Fruit fly (Drosophila melanogaster): ENCODE data around the gene Ilp8.

The Ilp8 gene

DNA sequence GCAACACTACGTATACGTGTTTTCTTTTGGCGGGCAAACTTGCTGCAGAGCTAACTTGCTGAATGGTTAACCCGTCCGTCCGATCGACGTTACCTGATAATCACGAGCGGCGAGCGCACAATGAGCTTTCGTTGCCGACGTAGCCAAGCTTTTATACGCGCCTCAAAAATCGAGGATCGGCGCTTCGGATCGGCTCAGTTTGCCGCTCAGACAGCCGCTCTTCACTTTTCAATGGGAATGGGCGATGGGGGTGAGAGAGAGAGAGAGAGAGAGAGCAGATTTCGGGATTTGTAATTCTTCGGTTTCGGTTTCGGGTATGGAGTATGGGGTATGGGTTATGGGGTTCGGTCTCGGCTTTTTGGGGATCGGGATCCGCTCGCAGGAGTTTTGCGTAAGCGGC is at the start of gene Ilp8:
Gene Ilp8 (minus strand): TSS at position 110 of the 400 bp plus-strand sequence.
- TF ChIP-seq pdm3 (GFP tag; optimal IDR thresholded peaks at IDR 0.05) (no peak), ss (GFP tag; optimal IDR thresholded peaks at IDR 0.05) (no peak), Blimp-1 (GFP tag; optimal IDR thresholded peaks at IDR 0.05) (peak; percentile 13), CG6854 (GFP tag; optimal IDR thresholded peaks at IDR 0.05) (peak; percentile 49)

DNA sequence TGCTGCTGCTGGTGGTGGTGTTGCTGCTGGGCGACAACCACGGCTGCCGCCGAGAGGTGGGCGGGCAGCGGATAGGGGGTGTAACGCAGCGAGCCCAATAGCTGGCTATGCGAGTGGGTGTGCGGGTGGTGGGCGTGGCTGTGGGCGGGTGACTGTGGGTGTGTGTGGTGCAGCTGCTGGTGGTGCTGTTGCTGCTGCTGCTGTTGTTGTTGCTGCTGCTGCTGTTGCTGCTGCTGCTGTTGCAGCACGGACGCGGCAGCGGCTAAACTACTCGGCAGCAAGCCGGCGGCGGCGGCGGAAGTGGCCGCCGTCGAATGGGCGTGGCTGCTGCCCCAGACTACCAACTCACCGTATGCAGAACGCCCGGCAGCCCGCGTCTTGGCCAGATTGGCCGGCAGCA is 45.4 kb upstream of the Ilp8 start:
- TF ChIP-seq dac (GFP tag; optimal IDR thresholded peaks at IDR 0.05) (no peak), Eip75B (GFP tag; optimal IDR thresholded peaks at IDR 0.05) (no peak), net (GFP tag; optimal IDR thresholded peaks at IDR 0.05) (no peak), Eip93F (GFP tag; optimal IDR thresholded peaks at IDR 0.05) (no peak), CG6163 (GFP tag; IDR thresholded peaks at IDR 0.05) (no peak), Met (GFP tag; optimal IDR thresholded peaks at IDR 0.05) (no peak), fd59A (GFP tag; optimal IDR thresholded peaks at IDR 0.05) (no peak)

DNA sequence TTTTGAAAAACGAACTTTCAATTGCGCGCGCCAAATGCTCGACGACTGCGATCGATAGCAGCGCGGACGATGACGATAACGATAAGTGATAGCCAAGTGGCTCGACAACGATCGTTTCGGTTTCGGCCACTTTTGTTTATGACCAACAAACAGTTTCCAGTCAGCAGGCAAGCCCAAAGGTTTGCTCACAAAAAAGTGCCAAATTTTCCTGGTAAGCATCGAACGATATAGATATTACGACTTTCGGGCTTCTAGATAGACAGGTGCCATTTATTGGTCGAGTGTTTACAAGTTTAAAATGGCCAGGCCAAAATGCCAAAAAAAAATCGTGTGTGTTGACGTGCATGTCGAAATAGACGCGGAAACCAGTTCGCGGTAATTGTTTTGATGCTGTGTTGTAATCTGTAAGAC is 23.6 kb upstream of the Ilp8 start, which contains the start of gene CG7724:
Gene CG7724 (plus strand): TSS at position 147 of the 411 bp plus-strand sequence.
- TF ChIP-seq Eip78C (GFP tag) (peak; percentile 70), salr (GFP tag; optimal IDR thresholded peaks at IDR 0.05) (no peak), CG8632 (GFP tag; optimal IDR thresholded peaks at IDR 0.05) (no peak), Sox14 (GFP tag; optimal IDR thresholded peaks at IDR 0.05) (no peak), CG6854 (GFP tag; optimal IDR thresholded peaks at IDR 0.05) (no peak), CG16779 (tag; optimal IDR thresholded peaks at IDR 0.05) (no peak), CG15336 (GFP tag; IDR thresholded peaks at IDR 0.05) (no peak), ss (GFP tag; optimal IDR thresholded peaks at IDR 0.05) (peak in 1 of 2 experiments; percentile 3), CG31627 (GFP tag; optimal IDR thresholded peaks at IDR 0.05) (no peak), Gug (GFP tag; IDR thresholded peaks at IDR 0.05) (no peak), CG11902 (GFP tag; optimal IDR thresholded peaks at IDR 0.05) (no peak), CG10631 (GFP tag; optimal IDR thresholded peaks at IDR 0.05) (no peak), Sox102F (GFP tag; optimal IDR thresholded peaks at IDR 0.05) (no peak), CG4318 (GFP tag; optimal IDR thresholded peaks at IDR 0.05) (no peak), acj6 (GFP tag; optimal IDR thresholded peaks at IDR 0.05) (no peak), achi (GFP tag; optimal IDR thresholded peaks at IDR 0.05) (no peak), CG8119 (GFP tag; IDR thresholded peaks at IDR 0.05) (no peak), dsx (GFP tag; optimal IDR thresholded peaks at IDR 0.05; ENCODE audit: poor library complexity, severe bottlenecking) (peak; percentile 19), Eip75B (GFP tag; optimal IDR thresholded peaks at IDR 0.05) (no peak), Ets96B (tag; optimal IDR thresholded peaks at IDR 0.05) (no peak), CG1621 (tag; optimal IDR thresholded peaks at IDR 0.05) (no peak), vri (GFP tag; optimal IDR thresholded peaks at IDR 0.05) (peak; percentile 26), Hr4 (GFP tag; optimal IDR thresholded peaks at IDR 0.05) (no peak), CG6808 (GFP tag; optimal IDR thresholded peaks at IDR 0.05) (no peak)

DNA sequence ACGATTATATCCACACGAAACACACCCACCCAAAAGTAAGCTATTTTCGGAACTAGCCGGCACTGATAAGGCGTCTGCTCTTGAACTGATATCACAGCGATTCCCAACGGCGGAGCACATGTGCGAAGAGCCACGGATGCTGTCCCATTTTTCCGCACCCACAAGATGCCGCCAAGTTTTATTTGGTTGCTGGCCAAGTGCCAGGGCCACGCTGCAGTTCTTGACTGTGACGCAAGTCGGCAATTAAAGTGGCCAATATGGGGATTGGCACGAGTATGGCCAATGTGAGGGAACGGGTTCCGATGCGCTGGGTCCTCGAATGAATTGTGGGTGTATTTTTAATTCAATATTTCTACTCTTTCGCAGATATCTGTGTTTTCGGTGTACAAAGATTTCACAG is 22.1 kb upstream of the Ilp8 start:
- TF ChIP-seq Eip75B (GFP tag; optimal IDR thresholded peaks at IDR 0.05): no peak
- no peak for TF ChIP-seq CG34406 (GFP tag; optimal IDR thresholded peaks at IDR 0.05)
- peak; percentile 33 for TF ChIP-seq Eip78C (GFP tag)
- no peak for TF ChIP-seq CG31627 (GFP tag; optimal IDR thresholded peaks at IDR 0.05)

DNA sequence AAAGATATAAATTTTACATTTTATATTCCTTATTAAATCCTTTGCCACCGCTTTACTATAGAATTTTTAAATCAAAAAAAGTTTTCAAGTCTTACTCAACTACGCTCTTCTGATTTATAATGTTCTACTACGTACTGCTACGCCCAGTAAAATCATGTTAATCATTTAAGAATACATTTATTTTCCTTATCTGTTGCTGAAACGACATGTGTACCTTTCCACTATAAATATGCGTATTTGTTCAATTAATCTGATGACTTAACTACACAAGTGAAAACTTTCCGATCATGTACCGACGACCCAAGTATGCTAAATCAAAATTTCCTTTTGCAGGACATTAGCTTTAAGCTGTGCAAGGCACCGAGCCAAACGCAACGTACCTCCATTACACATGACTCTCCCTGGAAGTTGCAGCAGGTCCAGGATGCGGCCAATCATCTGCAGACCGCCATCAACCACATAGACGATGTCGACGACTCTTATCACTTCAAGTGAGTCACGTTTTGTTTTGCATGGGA is 20.6 kb upstream of the Ilp8 start:
- TF ChIP-seq CG10669 (GFP tag; optimal IDR thresholded peaks at IDR 0.05) (peak; percentile 38), CG8632 (GFP tag; optimal IDR thresholded peaks at IDR 0.05) (peak; percentile 5), ss (GFP tag; optimal IDR thresholded peaks at IDR 0.05) (peak in 1 of 2 experiments; percentile 45), Eip93F (GFP tag; optimal IDR thresholded peaks at IDR 0.05) (no peak), CG6808 (GFP tag; optimal IDR thresholded peaks at IDR 0.05) (peak; percentile 5), spab (GFP tag; optimal IDR thresholded peaks at IDR 0.05) (peak; percentile 17), Eip75B (GFP tag; optimal IDR thresholded peaks at IDR 0.05) (no peak), OdsH (GFP tag; optimal IDR thresholded peaks at IDR 0.05) (no peak), Eip78C (GFP tag) (peak; percentile 69), CG9139 (GFP tag; optimal IDR thresholded peaks at IDR 0.05) (peak; percentile 27)

All from whole organism, prepupa.